Fruit fly (Drosophila melanogaster): Measurements from ENCODE around the gene CG6951.

- TF ChIP-seq usp (GFP tag; optimal IDR thresholded peaks at IDR 0.05) (no peak), psq (optimal IDR thresholded peaks at IDR 0.05) (no peak), EcR (GFP tag; optimal IDR thresholded peaks at IDR 0.05) (no peak)
These were observed 3.9 kb upstream of the CG6951 start for dm6 chr3L:20237167-20237566.

Data from whole organism.